Worm (Caenorhabditis elegans) whole organism, L4 larva: Measurements from ENCODE around the gene ctl-3.
"Not testable (repeated sequence)": the region's sequence is repeated elsewhere in the genome, so short reads cannot be mapped to it uniquely, and the experiment has no call there.

Source experiments
- F44E2.7 ChIP-seq: fragments of 200-800 bp; sonication (Bioruptor generic); IDR thresholded peaks from 2 replicates; pipeline ENCODE4 v2.1.2; 2022; ENCODE audit warnings: missing genetic modification characterization, missing compliant biosample characterization
- F49E8.2 ChIP-seq: sonication (generic microtip); optimal IDR thresholded peaks from 2 replicates; lab custom pipeline; 2016; ENCODE audit warnings: missing compliant biosample characterization, mild to moderate bottlenecking, missing genetic modification characterization, borderline replicate concordance
- T20F7.1 ChIP-seq: fragments of 200-800 bp; sonication (Bioruptor generic); optimal IDR thresholded peaks from 2 replicates; lab custom pipeline; 2018; ENCODE audit warnings: mild to moderate bottlenecking, missing genetic modification characterization, missing compliant biosample characterization
- Y105C5A.15 ChIP-seq: fragments of 200-800 bp; sonication (Bioruptor generic); IDR thresholded peaks from 2 replicates; pipeline ENCODE4 v1.3.6; 2022; ENCODE audit warnings: missing genetic modification characterization, missing compliant biosample characterization
- Y48G9A.11 ChIP-seq: fragments of 200-800 bp; sonication (Bioruptor generic); IDR thresholded peaks from 2 replicates; pipeline ENCODE4 v1.3.6; 2022; ENCODE audit warnings: missing genetic modification reagents, missing genetic modification characterization, missing compliant biosample characterization
- Y5F2A.4 ChIP-seq: fragments of 200-800 bp; sonication (Bioruptor generic); optimal IDR thresholded peaks from 2 replicates; lab custom pipeline; 2018; ENCODE audit warnings: mild to moderate bottlenecking, missing genetic modification characterization, missing compliant biosample characterization
- Y75B8A.6 ChIP-seq: fragments of 200-800 bp; sonication (Bioruptor generic); IDR thresholded peaks from 2 replicates; pipeline ENCODE4 v1.3.6; 2022; ENCODE audit warnings: missing genetic modification reagents, missing genetic modification characterization, missing compliant biosample characterization
- ZK337.2 ChIP-seq: fragments of 200-800 bp; sonication (Bioruptor generic); IDR thresholded peaks from 2 replicates; pipeline ENCODE4 v1.3.6; 2022; ENCODE audit warnings: missing genetic modification reagents, missing genetic modification characterization, missing compliant biosample characterization
- aha-1 ChIP-seq: fragments of 150-350 bp; peaks from one replicate; lab custom pipeline; 2014; ENCODE audit warnings: missing biosample characterization, missing genetic modification characterization
- ama-1 ChIP-seq: fragments of 150-350 bp; optimal IDR thresholded peaks from 2 replicates; lab custom pipeline; 2014; ENCODE audit warnings: inconsistent platforms, mixed read lengths
- ceh-20 ChIP-seq: fragments of 200-800 bp; sonication (Bioruptor generic); IDR thresholded peaks from 2 replicates; pipeline ENCODE4 v1.3.6; 2022; ENCODE audit warnings: missing genetic modification reagents, missing genetic modification characterization, missing compliant biosample characterization
- ceh-32 ChIP-seq: sonication (generic microtip); optimal IDR thresholded peaks from 2 replicates; lab custom pipeline; 2016; ENCODE audit warnings: mild to moderate bottlenecking, missing genetic modification characterization, missing compliant biosample characterization; ENCODE audit not compliant: poor library complexity
- ceh-82 ChIP-seq: sonication (generic microtip); optimal IDR thresholded peaks from 2 replicates; lab custom pipeline; 2017; ENCODE audit warnings: missing biosample characterization, missing genetic modification characterization
- dpl-1 ChIP-seq: fragments of 150-350 bp; optimal IDR thresholded peaks from 2 replicates; lab custom pipeline; 2014; ENCODE audit warnings: missing biosample characterization, missing genetic modification reagents, missing genetic modification characterization
- egl-43 ChIP-seq: fragments of 200-800 bp; sonication (Bioruptor generic); IDR thresholded peaks from 2 replicates; pipeline ENCODE4 v1.3.6; 2022; ENCODE audit warnings: missing genetic modification reagents, missing genetic modification characterization, missing compliant biosample characterization
- lin-38 ChIP-seq: fragments of 200-800 bp; sonication (Bioruptor generic); IDR thresholded peaks from 2 replicates; pipeline ENCODE4 v1.3.6; 2022; ENCODE audit warnings: missing genetic modification reagents, missing genetic modification characterization, missing compliant biosample characterization
- lin-39 ChIP-seq: fragments of 150-350 bp; optimal IDR thresholded peaks from 2 replicates; lab custom pipeline; 2014; ENCODE audit warnings: missing biosample characterization, missing genetic modification reagents, missing genetic modification characterization
- madf-5 ChIP-seq, 2 experiments: fragments of 200-800 bp; sonication (Bioruptor generic); IDR thresholded peaks; 2 replicates each; pipeline ENCODE4 v1.3.6; 2022; ENCODE audit warnings: missing compliant biosample characterization in 2 of 2, missing genetic modification characterization in 2 of 2
- mdt-29 ChIP-seq: fragments of 200-800 bp; sonication (Bioruptor generic); IDR thresholded peaks from 2 replicates; pipeline ENCODE4 v1.3.6; 2022; ENCODE audit warnings: missing genetic modification reagents, missing genetic modification characterization, missing compliant biosample characterization
- mep-1 ChIP-seq: fragments of 150-350 bp; sonication (generic microtip); optimal IDR thresholded peaks from 3 replicates; lab custom pipeline; 2014; ENCODE audit warnings: missing biosample characterization, missing genetic modification characterization
- mes-2 ChIP-seq: sonication (generic microtip); optimal IDR thresholded peaks from 2 replicates; lab custom pipeline; 2016; ENCODE audit warnings: missing genotype, mild to moderate bottlenecking, missing genetic modification characterization, missing compliant biosample characterization; ENCODE audit not compliant: poor library complexity, severe bottlenecking
- mxl-2 ChIP-seq: fragments of 200-800 bp; sonication (Bioruptor generic); conservative IDR thresholded peaks from 2 replicates; pipeline ENCODE4 v1.3.6; 2022; ENCODE audit warnings: missing genetic modification reagents, missing genetic modification characterization, missing compliant biosample characterization
- nhr-237 ChIP-seq: sonication (generic microtip); optimal IDR thresholded peaks from 2 replicates; lab custom pipeline; 2017; ENCODE audit warnings: missing biosample characterization, missing genetic modification characterization
- nhr-77 ChIP-seq: fragments of 150-350 bp; optimal IDR thresholded peaks from 2 replicates; lab custom pipeline; 2014; ENCODE audit warnings: missing biosample characterization, missing genetic modification characterization
- set-16 ChIP-seq: fragments of 200-800 bp; sonication (Bioruptor generic); IDR thresholded peaks from 2 replicates; pipeline ENCODE4 v1.3.6; 2022; ENCODE audit warnings: missing genetic modification reagents, missing genetic modification characterization, missing compliant biosample characterization
- snpc-1.2 ChIP-seq: fragments of 200-800 bp; sonication (Bioruptor generic); IDR thresholded peaks from 2 replicates; pipeline ENCODE4 v1.3.6; 2022; ENCODE audit warnings: missing genetic modification reagents, missing genetic modification characterization, missing compliant biosample characterization
- spr-1 ChIP-seq: sonication (generic microtip); optimal IDR thresholded peaks from 2 replicates; lab custom pipeline; 2016; ENCODE audit warnings: mild to moderate bottlenecking, missing genetic modification characterization, missing compliant biosample characterization
- spr-3 ChIP-seq: fragments of 200-800 bp; sonication (Bioruptor generic); optimal IDR thresholded peaks from 2 replicates; lab custom pipeline; 2018; ENCODE audit warnings: mild to moderate bottlenecking, missing genetic modification characterization, missing compliant biosample characterization
- tag-97 ChIP-seq: fragments of 200-800 bp; sonication (Bioruptor generic); IDR thresholded peaks from 2 replicates; pipeline ENCODE4 v1.3.6; 2022; ENCODE audit warnings: missing genetic modification characterization, missing compliant biosample characterization
- unc-130 ChIP-seq: sonication (generic microtip); optimal IDR thresholded peaks from 2 replicates; lab custom pipeline; 2016; ENCODE audit warnings: missing genetic modification reagents, missing genetic modification characterization, missing compliant biosample characterization
- unc-62 ChIP-seq, 3 experiments: fragments of 150-350 bp in 1 of 3; sonication (generic microtip); optimal IDR thresholded peaks in 2 of 3; peaks in 1 of 3; 1 replicate in 1 of 3; 2 replicates in 2 of 3; lab custom pipeline; 2014 to 2017; ENCODE audit warnings: missing biosample characterization in 3 of 3, missing genetic modification characterization in 3 of 3, missing genetic modification reagents in 3 of 3, missing genotype in 1 of 3
- zip-11 ChIP-seq: fragments of 200-800 bp; sonication (Bioruptor generic); IDR thresholded peaks from 2 replicates; pipeline ENCODE4 v1.3.6; 2022; ENCODE audit warnings: missing genetic modification characterization, missing compliant biosample characterization

Gene ctl-3

ce11 chrII:14349356-14349923 lies 38.9 kb upstream of the ctl-3 start, which contains the start of the genes Y54G11A.17, lin-7 and elof-1 (continued):
- TF ChIP-seq zip-11 (GFP tag; lab: Robert Waterston, UW) (no peak), ZK337.2 (GFP tag; lab: Robert Waterston, UW) (no peak), spr-3 (GFP tag; lab: Kevin White, UChicago) (no peak), dpl-1 (GFP tag; lab: Kevin White, UChicago) (peak; percentile 89), nhr-237 (tag; lab: Kevin White, UChicago) (no peak), F44E2.7 (GFP tag; lab: Robert Waterston, UW) (no peak), ceh-82 (tag; lab: Kevin White, UChicago) (no peak), ceh-32 (no peak), Y75B8A.6 (no peak), mdt-29 (GFP tag; lab: Robert Waterston, UW) (no peak), lin-39 (tag; lab: Kevin White, UChicago) (no peak), T20F7.1 (GFP tag; lab: Kevin White, UChicago) (no peak), snpc-1.2 (GFP tag; lab: Robert Waterston, UW) (no peak)

DNA sequence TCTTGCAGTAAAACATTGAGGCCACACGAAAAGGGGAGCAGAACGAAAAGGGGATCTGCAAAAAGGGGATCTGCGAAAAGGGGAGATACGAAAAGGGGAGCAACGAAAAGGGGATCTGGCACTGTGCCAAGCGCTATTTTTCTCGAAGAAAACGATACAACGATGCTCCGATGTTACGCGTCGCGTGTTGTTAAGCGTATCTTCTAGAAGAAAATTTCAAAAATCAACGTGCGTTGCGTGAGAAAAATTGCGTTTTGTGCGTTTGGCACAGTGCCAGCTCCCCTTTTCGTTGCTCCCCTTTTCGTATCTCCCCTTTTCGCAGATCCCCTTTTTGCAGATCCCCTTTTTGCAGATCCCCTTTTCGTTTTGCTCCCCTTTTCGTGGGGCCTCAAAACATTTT lies 35.7 kb upstream of the ctl-3 start, which contains the start of gene Y54G11A.9:
Gene Y54G11A.9, minus strand, starts transcription at position 196 of the 400 bp plus-strand sequence.
- TF ChIP-seq unc-62 (GFP tag; optimal IDR thresholded peaks at IDR 0.05 in 1 of 2; lab: Kevin White, UChicago) = peak in 1 of 2 experiments; percentile 56
- not testable (repeated sequence) for TF ChIP-seq unc-62 (tag; optimal IDR thresholded peaks at IDR 0.05; lab: Kevin White, UChicago)

- TF ChIP-seq Y48G9A.11 (GFP tag; lab: Robert Waterston, UW) (0 out of 2 replicates have a peak, but pooled peaks have one; percentile 55), set-16 (GFP tag; lab: Robert Waterston, UW) (peak; percentile 31; the same call in 1 of the 2 replicates)
Observed at ce11 chrII:14344166-14344565, 33.6 kb upstream of the ctl-3 start, which contains the start of gene ddl-3. Gene ddl-3 (minus strand): TSS chrII:14344454.

ce11 chrII:14321225-14321624 lies 10.6 kb upstream of the ctl-3 start:
- no peak for TF ChIP-seq ama-1 (lab: Kevin White, UChicago)
- TF ChIP-seq mes-2 (tag; lab: Kevin White, UChicago) = peak; percentile 27
- no peak for TF ChIP-seq Y75B8A.6
- peak; percentile 39; the same call in 1 of the 2 replicates for TF ChIP-seq lin-38 (GFP tag; lab: Robert Waterston, UW)

ce11 chrII:14319227-14319626 lies 8.6 kb upstream of the ctl-3 start:
- TF ChIP-seq aha-1 (tag; lab: Kevin White, UChicago) (peak; percentile 4), madf-5 (GFP tag; IDR thresholded peaks at IDR 0.05; lab: Robert Waterston, UW) (0 out of 4 replicates have a peak, but pooled peaks of 1 of the 2 experiments have one; percentile 12), set-16 (GFP tag; lab: Robert Waterston, UW) (peak; percentile 95), ceh-20 (GFP tag; lab: Robert Waterston, UW) (no peak), unc-130 (GFP tag; lab: Kevin White, UChicago) (no peak), dpl-1 (GFP tag; lab: Kevin White, UChicago) (no peak)
- TF ChIP-seq, all 104 proteins: peak for 3

ce11 chrII:14318027-14318426 lies 7.4 kb upstream of the ctl-3 start, which contains the start of gene Y54G11A.14:
Gene Y54G11A.14 (plus strand): TSS chrII:14318158.
- TF ChIP-seq tag-97 = no peak
- TF ChIP-seq F49E8.2 (tag; lab: Kevin White, UChicago) = no peak
- TF ChIP-seq ceh-20 (GFP tag; lab: Robert Waterston, UW) = no peak
- no peak for TF ChIP-seq Y5F2A.4
- TF ChIP-seq Y75B8A.6 = no peak
- no peak for TF ChIP-seq mxl-2
- TF ChIP-seq egl-43 (GFP tag; lab: Robert Waterston, UW) = 0 out of 2 replicates have a peak, but pooled peaks have one; percentile 22
- 0 out of 2 replicates have a peak, but pooled peaks have one; percentile 20 for TF ChIP-seq Y105C5A.15
- no peak for TF ChIP-seq mep-1 (tag; lab: Kevin White, UChicago)
- TF ChIP-seq spr-1 (tag; lab: Kevin White, UChicago) = no peak
- TF ChIP-seq set-16 (GFP tag; lab: Robert Waterston, UW) = peak; percentile 84
- TF ChIP-seq aha-1 (tag; lab: Kevin White, UChicago) = peak; percentile 11
- no peak for TF ChIP-seq nhr-77 (tag; lab: Kevin White, UChicago)
